Worm (Caenorhabditis elegans) whole organism, late embryonic: ENCODE data around the gene srh-251.
A peak's percentile ranks its signal among the peaks of the same experiment; 100 is the strongest.

Experiments used
- F13H6.1 ChIP-seq: sonication (generic microtip); optimal IDR thresholded peaks from 2 replicates; lab custom pipeline; 2016; ENCODE audit warnings: missing genetic modification characterization, missing compliant biosample characterization
- K02D7.2 ChIP-seq: sonication (generic microtip); optimal IDR thresholded peaks from 2 replicates; lab custom pipeline; 2017; ENCODE audit warnings: mild to moderate bottlenecking, missing genetic modification characterization, missing compliant biosample characterization
- K09A11.1 ChIP-seq: sonication (generic microtip); optimal IDR thresholded peaks from 2 replicates; lab custom pipeline; 2017; ENCODE audit warnings: antibody characterized with exemption, mild to moderate bottlenecking, missing genetic modification characterization, missing compliant biosample characterization; ENCODE audit not compliant: insufficient read depth
- ama-1 ChIP-seq: fragments of 150-350 bp; optimal IDR thresholded peaks from 2 replicates; lab custom pipeline; 2014
- ceh-14 ChIP-seq: sonication (generic microtip); optimal IDR thresholded peaks from 2 replicates; lab custom pipeline; 2016; ENCODE audit warnings: missing genotype, missing genetic modification characterization, missing compliant biosample characterization
- ceh-18 ChIP-seq: sonication (generic microtip); optimal IDR thresholded peaks from 2 replicates; lab custom pipeline; 2016; ENCODE audit warnings: missing genetic modification characterization, missing compliant biosample characterization
- ceh-22 ChIP-seq: sonication (generic microtip); optimal IDR thresholded peaks from 2 replicates; lab custom pipeline; 2017; ENCODE audit warnings: missing biosample characterization, missing genetic modification characterization
- ceh-24 ChIP-seq: sonication (generic microtip); optimal IDR thresholded peaks from 2 replicates; lab custom pipeline; 2016; ENCODE audit warnings: mild to moderate bottlenecking, missing genetic modification characterization, missing compliant biosample characterization
- ceh-30 ChIP-seq: fragments of 150-350 bp; optimal IDR thresholded peaks from 2 replicates; lab custom pipeline; 2014; ENCODE audit warnings: missing biosample characterization, missing genetic modification characterization
- ceh-34 ChIP-seq: sonication (generic microtip); optimal IDR thresholded peaks from 2 replicates; lab custom pipeline; 2016; ENCODE audit warnings: mild to moderate bottlenecking, missing genetic modification characterization, missing compliant biosample characterization
- ceh-48 ChIP-seq: sonication (generic microtip); optimal IDR thresholded peaks from 2 replicates; lab custom pipeline; 2016; ENCODE audit warnings: missing genetic modification characterization, inconsistent platforms, missing compliant biosample characterization
- ceh-6 ChIP-seq: fragments of 200-800 bp; sonication (Bioruptor generic); optimal IDR thresholded peaks from 2 replicates; lab custom pipeline; 2018; ENCODE audit warnings: mild to moderate bottlenecking, missing genetic modification characterization, missing compliant biosample characterization
- ceh-9 ChIP-seq: sonication (generic microtip); optimal IDR thresholded peaks from 2 replicates; lab custom pipeline; 2016; ENCODE audit warnings: mild to moderate bottlenecking, missing genetic modification characterization, inconsistent platforms, missing compliant biosample characterization
- che-1 ChIP-seq: sonication (generic microtip); optimal IDR thresholded peaks from 2 replicates; lab custom pipeline; 2016; ENCODE audit warnings: mild to moderate bottlenecking, missing genetic modification characterization, missing compliant biosample characterization
- elt-2 ChIP-seq: sonication (generic microtip); optimal IDR thresholded peaks from 2 replicates; lab custom pipeline; 2016; ENCODE audit warnings: missing genetic modification reagents, missing genetic modification characterization, missing compliant biosample characterization
- elt-4 ChIP-seq: sonication (generic microtip); optimal IDR thresholded peaks from 2 replicates; lab custom pipeline; 2016; ENCODE audit warnings: missing genetic modification characterization, missing compliant biosample characterization
- ets-4 ChIP-seq: sonication (generic microtip); optimal IDR thresholded peaks from 2 replicates; lab custom pipeline; 2016; ENCODE audit warnings: missing genetic modification characterization, missing compliant biosample characterization
- hlh-30 ChIP-seq: sonication (generic microtip); optimal IDR thresholded peaks from 2 replicates; lab custom pipeline; 2017; ENCODE audit warnings: antibody characterized with exemption, missing genetic modification characterization, missing compliant biosample characterization; ENCODE audit not compliant: insufficient read depth
- hlh-6 ChIP-seq: sonication (generic microtip); optimal IDR thresholded peaks from 2 replicates; lab custom pipeline; 2016; ENCODE audit warnings: missing genotype, missing genetic modification characterization, missing compliant biosample characterization
- lim-6 ChIP-seq: sonication (generic microtip); optimal IDR thresholded peaks from 2 replicates; lab custom pipeline; 2016; ENCODE audit warnings: missing genetic modification characterization, missing compliant biosample characterization
- lin-11 ChIP-seq: fragments of 200-800 bp; sonication (Bioruptor generic); optimal IDR thresholded peaks from 2 replicates; lab custom pipeline; 2018; ENCODE audit warnings: mild to moderate bottlenecking, missing genetic modification characterization, missing compliant biosample characterization
- madf-2 ChIP-seq: sonication (generic microtip); optimal IDR thresholded peaks from 2 replicates; lab custom pipeline; 2017; ENCODE audit warnings: missing genetic modification characterization, missing compliant biosample characterization
- mec-3 ChIP-seq: sonication (generic microtip); optimal IDR thresholded peaks from 2 replicates; lab custom pipeline; 2016; ENCODE audit warnings: borderline replicate concordance, missing genetic modification characterization, missing compliant biosample characterization
- nfya-1 ChIP-seq: sonication (generic microtip); optimal IDR thresholded peaks from 2 replicates; lab custom pipeline; 2017; ENCODE audit warnings: missing genetic modification characterization, mild to moderate bottlenecking, missing compliant biosample characterization, antibody characterized with exemption, moderate library complexity
- nhr-232 ChIP-seq: sonication (generic microtip); optimal IDR thresholded peaks from 2 replicates; lab custom pipeline; 2016; ENCODE audit warnings: missing genetic modification characterization, missing compliant biosample characterization
- pag-3 ChIP-seq: sonication (generic microtip); optimal IDR thresholded peaks from 2 replicates; lab custom pipeline; 2016; ENCODE audit warnings: missing compliant biosample characterization, missing genetic modification characterization, borderline replicate concordance
- pax-1 ChIP-seq: fragments of 150-350 bp; optimal IDR thresholded peaks from 2 replicates; lab custom pipeline; 2014; ENCODE audit warnings: missing biosample characterization, missing genetic modification characterization
- pha-2 ChIP-seq: sonication (generic microtip); optimal IDR thresholded peaks from 2 replicates; lab custom pipeline; 2017; ENCODE audit warnings: mild to moderate bottlenecking, missing genetic modification characterization, missing compliant biosample characterization
- pha-4 ChIP-seq: fragments of 150-350 bp; optimal IDR thresholded peaks from 2 replicates; lab custom pipeline; 2018; ENCODE audit warnings: missing biosample characterization, missing genetic modification reagents, missing genetic modification characterization
- pros-1 ChIP-seq: fragments of 150-350 bp; optimal IDR thresholded peaks from 2 replicates; lab custom pipeline; 2014; ENCODE audit warnings: missing biosample characterization, missing genetic modification reagents, missing genetic modification characterization
- ref-2 ChIP-seq: sonication (generic microtip); optimal IDR thresholded peaks from 2 replicates; lab custom pipeline; 2016; ENCODE audit warnings: missing genetic modification characterization, missing compliant biosample characterization
- rnt-1 ChIP-seq: sonication (generic microtip); optimal IDR thresholded peaks from 2 replicates; lab custom pipeline; 2016; ENCODE audit warnings: missing genetic modification characterization, missing compliant biosample characterization
- sdc-2 ChIP-seq: sonication (generic microtip); optimal IDR thresholded peaks from 2 replicates; lab custom pipeline; 2016; ENCODE audit warnings: missing genotype, missing genetic modification characterization, missing compliant biosample characterization
- sox-2 ChIP-seq: fragments of 200-800 bp; sonication (Bioruptor generic); IDR thresholded peaks from 2 replicates; pipeline ENCODE4 v1.3.6; 2022; ENCODE audit warnings: missing genetic modification reagents, missing genetic modification characterization, missing compliant biosample characterization
- syd-9 ChIP-seq: sonication (generic microtip); optimal IDR thresholded peaks from 2 replicates; lab custom pipeline; 2016; ENCODE audit warnings: mild to moderate bottlenecking, missing genetic modification characterization, moderate library complexity, missing compliant biosample characterization
- unc-42 ChIP-seq: sonication (generic microtip); optimal IDR thresholded peaks from 2 replicates; lab custom pipeline; 2016; ENCODE audit warnings: missing genotype, missing genetic modification characterization, missing compliant biosample characterization
- unc-55 ChIP-seq: sonication (generic microtip); optimal IDR thresholded peaks from 2 replicates; lab custom pipeline; 2017; ENCODE audit warnings: missing biosample characterization, missing genetic modification reagents, missing genetic modification characterization
- unc-86 ChIP-seq: sonication (generic microtip); optimal IDR thresholded peaks from 2 replicates; lab custom pipeline; 2016; ENCODE audit warnings: missing genetic modification characterization, missing compliant biosample characterization
- ztf-16 ChIP-seq: sonication (generic microtip); optimal IDR thresholded peaks from 2 replicates; lab custom pipeline; 2017; ENCODE audit warnings: missing genetic modification characterization, missing compliant biosample characterization

srh-251 gene

DNA sequence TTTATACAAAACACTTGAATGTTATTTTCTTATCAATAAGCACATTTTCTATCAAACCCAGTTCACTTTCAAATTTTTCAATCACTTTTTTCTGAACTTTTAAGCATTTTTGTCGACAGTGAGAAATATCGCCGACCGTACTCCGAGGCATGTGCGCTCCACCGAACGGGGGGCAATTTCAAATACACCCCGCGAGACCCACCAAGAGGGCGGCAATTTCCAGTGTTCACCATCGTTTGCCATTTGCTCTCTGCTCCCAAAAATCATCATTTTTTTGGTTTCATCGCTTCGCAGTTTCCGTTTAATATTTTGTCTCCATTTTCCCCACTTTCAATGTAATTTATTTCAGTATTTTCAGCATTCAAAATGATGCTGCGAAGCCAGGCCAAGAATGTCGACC, 15.6 kb upstream of the srh-251 start, which contains the start of gene cyb-3:
Gene cyb-3, plus strand, starts transcription at position 350 of the 400 bp plus-strand sequence.
- TF ChIP-seq ceh-34: no peak
- no peak for TF ChIP-seq ceh-18 (tag; lab: Kevin White, UChicago)
- TF ChIP-seq hlh-30 (tag; lab: Kevin White, UChicago): no peak
- no peak for TF ChIP-seq ama-1 (lab: Kevin White, UChicago)
- TF ChIP-seq ref-2 (tag; lab: Kevin White, UChicago): no peak
- TF ChIP-seq ets-4 (tag; lab: Kevin White, UChicago): no peak
- no peak for TF ChIP-seq mec-3 (tag; lab: Kevin White, UChicago)
- no peak for TF ChIP-seq rnt-1 (tag; lab: Kevin White, UChicago)
- no peak for TF ChIP-seq hlh-6 (tag; lab: Kevin White, UChicago)
- TF ChIP-seq K02D7.2 (tag; lab: Kevin White, UChicago): no peak
- no peak for TF ChIP-seq lin-11
- no peak for TF ChIP-seq pag-3
- no peak for TF ChIP-seq unc-86 (tag; lab: Kevin White, UChicago)
- no peak for TF ChIP-seq pha-2
- no peak for TF ChIP-seq elt-2 (tag; lab: Kevin White, UChicago)
- TF ChIP-seq pax-1 (tag; lab: Kevin White, UChicago): no peak
- TF ChIP-seq madf-2 (tag; lab: Kevin White, UChicago): no peak
- no peak for TF ChIP-seq ceh-48 (tag; lab: Kevin White, UChicago)
- no peak for TF ChIP-seq unc-55 (GFP tag; lab: Kevin White, UChicago)
- TF ChIP-seq F13H6.1 (tag; lab: Kevin White, UChicago): no peak

DNA sequence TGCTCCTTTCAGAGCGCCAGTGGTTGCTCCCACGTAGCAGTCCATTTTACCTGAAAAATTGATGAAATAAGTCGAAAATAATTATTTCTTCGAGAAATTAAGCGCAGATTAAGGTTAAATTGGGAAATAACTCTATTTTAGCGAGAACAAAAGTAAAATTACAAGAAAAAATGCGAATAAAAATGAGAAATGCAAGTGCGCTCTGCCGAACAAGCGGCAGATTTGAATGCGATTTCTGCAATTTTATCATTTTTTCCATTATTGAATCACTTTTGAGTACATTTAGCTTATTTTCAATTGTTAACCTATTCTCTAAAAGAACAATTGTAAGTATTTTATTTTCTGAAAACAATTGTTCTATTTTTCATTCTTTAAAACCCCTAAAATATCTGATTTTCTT, 15.2 kb upstream of the srh-251 start, which contains the start of gene T06E6.1:
Gene T06E6.1, minus strand, starts transcription at position 56 of the 400 bp plus-strand sequence.
- TF ChIP-seq ceh-34 (no peak), pag-3 (no peak), sox-2 (GFP tag; lab: Robert Waterston, UW) (no peak), ceh-9 (tag; lab: Kevin White, UChicago) (no peak), pha-2 (no peak), pha-4 (no peak)

DNA sequence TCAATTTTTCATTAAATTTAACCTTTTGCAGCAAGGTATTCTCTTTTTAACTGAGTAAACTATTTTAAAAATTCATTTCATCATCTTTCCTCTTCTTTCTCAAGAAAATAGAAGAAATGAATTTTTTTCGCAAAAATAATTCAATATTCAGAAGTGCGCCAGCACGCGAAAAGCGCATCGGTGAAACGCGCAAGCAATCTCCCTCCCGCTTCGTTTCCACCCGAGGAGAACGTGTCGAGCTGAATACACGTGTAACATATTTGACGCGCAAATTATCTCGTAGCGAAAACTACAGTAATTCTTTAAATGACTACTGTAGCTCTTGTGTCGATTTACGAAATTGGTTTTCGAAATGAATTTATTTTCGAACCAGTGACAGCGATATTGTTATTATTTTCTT, 12.3 kb upstream of the srh-251 start:
- TF ChIP-seq hlh-30 (tag; lab: Kevin White, UChicago) (no peak), unc-42 (tag; lab: Kevin White, UChicago) (peak; percentile 17), K02D7.2 (tag; lab: Kevin White, UChicago) (no peak), ceh-14 (tag; lab: Kevin White, UChicago) (no peak)
- TF ChIP-seq, all 69 proteins: peak for 1

DNA sequence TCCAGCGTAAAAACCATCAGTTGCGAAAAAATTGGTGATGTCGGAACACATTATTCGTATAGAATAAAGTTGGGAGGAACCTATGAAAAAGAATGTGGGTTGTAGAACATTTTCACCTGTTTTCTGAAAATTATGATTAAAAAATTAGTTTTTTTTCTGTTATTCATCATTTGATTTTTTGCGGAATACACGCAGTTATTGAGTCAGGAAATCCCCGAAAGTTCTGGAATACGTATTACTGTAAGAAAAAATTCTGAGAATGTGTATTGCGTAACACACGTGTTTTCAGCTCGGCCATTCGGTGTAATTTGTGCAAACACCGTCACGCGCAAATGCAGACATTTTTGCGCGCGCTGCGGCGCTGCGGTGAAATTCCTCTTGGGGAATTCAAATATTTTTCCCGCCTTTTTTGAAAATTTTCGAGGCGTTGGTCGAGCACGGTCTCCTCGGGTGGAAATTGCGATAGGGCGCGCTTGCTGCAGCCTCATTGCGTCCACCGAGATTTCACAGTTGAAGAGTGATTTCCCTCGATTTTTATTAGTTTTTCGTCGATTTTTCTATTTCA, 9.2 kb upstream of the srh-251 start, which contains the start of gene srh-170:
Gene srh-170, minus strand, starts transcription at position 51 of the 565 bp plus-strand sequence.
- peak; percentile 7 for TF ChIP-seq elt-2 (tag; lab: Kevin White, UChicago)
- TF ChIP-seq pros-1: no peak

DNA sequence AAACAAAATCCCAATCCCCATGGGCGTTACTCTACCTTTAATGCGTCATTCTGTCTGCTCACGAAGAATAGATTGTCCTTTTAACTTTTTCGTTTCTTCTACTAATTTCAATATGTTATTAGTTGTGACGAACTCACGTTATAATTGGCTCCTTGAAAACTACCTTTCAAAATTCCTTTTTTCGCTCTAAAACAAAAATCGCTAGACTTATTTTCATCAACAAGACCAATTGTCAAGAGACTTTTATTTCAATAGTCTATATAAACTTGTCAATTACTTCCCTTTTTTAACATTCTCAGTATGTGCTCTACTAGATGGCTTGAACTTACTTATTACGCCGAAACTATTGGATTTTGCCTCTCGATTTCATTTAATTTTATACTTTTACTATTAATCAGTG, 5.0 kb upstream of the srh-251 start, which contains the start of gene str-102:
Gene str-102, plus strand, starts transcription at position 301 of the 400 bp plus-strand sequence.
- TF ChIP-seq nfya-1 (no peak), ceh-34 (no peak), sdc-2 (tag; lab: Kevin White, UChicago) (no peak), nhr-232 (tag; lab: Kevin White, UChicago) (no peak), ceh-30 (no peak), syd-9 (no peak), ceh-22 (tag; lab: Kevin White, UChicago) (no peak), elt-4 (no peak)

DNA sequence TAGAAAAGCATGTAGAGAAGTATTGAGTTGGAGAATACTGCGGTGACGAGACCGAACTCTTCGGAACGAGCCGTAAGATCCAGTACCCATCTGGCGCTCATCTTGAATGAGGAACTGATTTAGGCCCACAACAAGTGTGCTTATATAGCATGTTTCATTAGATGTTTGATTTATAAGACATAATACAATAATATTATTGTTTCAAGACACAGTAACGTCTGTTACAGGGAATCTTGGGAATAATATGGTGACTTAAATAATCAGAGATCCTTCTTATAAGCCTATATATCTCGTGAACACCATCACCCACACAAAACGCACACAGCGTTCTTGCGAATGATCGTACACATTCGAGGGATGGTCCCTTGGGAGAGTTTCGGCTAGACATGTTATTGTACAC, 4.0 kb upstream of the srh-251 start, which contains the start of gene str-88:
Gene str-88, minus strand, starts transcription at position 101 of the 400 bp plus-strand sequence.
- TF ChIP-seq ceh-34: no peak
- no peak for TF ChIP-seq ceh-24 (tag; lab: Kevin White, UChicago)
- no peak for TF ChIP-seq lim-6 (tag; lab: Kevin White, UChicago)
- no peak for TF ChIP-seq ztf-16 (tag; lab: Kevin White, UChicago)
- TF ChIP-seq ceh-6 (GFP tag; lab: Kevin White, UChicago): no peak
- TF ChIP-seq hlh-30 (tag; lab: Kevin White, UChicago): no peak
- no peak for TF ChIP-seq ceh-18 (tag; lab: Kevin White, UChicago)
- no peak for TF ChIP-seq che-1 (tag; lab: Kevin White, UChicago)
- no peak for TF ChIP-seq hlh-6 (tag; lab: Kevin White, UChicago)
- TF ChIP-seq pag-3: no peak
- TF ChIP-seq K09A11.1: no peak
- TF ChIP-seq K02D7.2 (tag; lab: Kevin White, UChicago): no peak
